Worm (Caenorhabditis elegans) whole organism, young adult: ENCODE results near the gene calu-1.

Experiments used
- B0035.1 ChIP-seq: sonication (generic microtip); optimal IDR thresholded peaks from 2 replicates; lab custom pipeline; 2016; ENCODE audit warnings: missing genetic modification characterization, mild to moderate bottlenecking, missing compliant biosample characterization, missing genotype, missing genetic modification reagents
- C06A6.2 ChIP-seq: fragments of 200-800 bp; sonication (Bioruptor generic); conservative IDR thresholded peaks from 2 replicates; pipeline ENCODE4 v1.3.6; 2022; ENCODE audit warnings: missing genetic modification characterization, missing compliant biosample characterization
- C17E4.6 ChIP-seq: fragments of 200-800 bp; sonication (Bioruptor generic); IDR thresholded peaks from 2 replicates; pipeline ENCODE4 v1.3.6; 2022; ENCODE audit warnings: missing genetic modification reagents, missing genetic modification characterization, missing compliant biosample characterization
- F10E7.11 ChIP-seq: sonication (generic microtip); optimal IDR thresholded peaks from 2 replicates; lab custom pipeline; 2017; ENCODE audit warnings: mild to moderate bottlenecking, missing genetic modification characterization, moderate library complexity, missing compliant biosample characterization
- F23B12.7 ChIP-seq: sonication (generic microtip); optimal IDR thresholded peaks from 2 replicates; lab custom pipeline; 2017; ENCODE audit warnings: missing genetic modification characterization, mild to moderate bottlenecking, missing compliant biosample characterization, antibody characterized with exemption, moderate library complexity; ENCODE audit not compliant: insufficient read depth
- F49E8.2 ChIP-seq: sonication (generic microtip); optimal IDR thresholded peaks from 3 replicates; lab custom pipeline; 2017; ENCODE audit warnings: missing genetic modification characterization, mild to moderate bottlenecking, missing compliant biosample characterization, antibody characterized with exemption, moderate library complexity; ENCODE audit not compliant: insufficient read depth
- F52B5.7 ChIP-seq: sonication (generic microtip); optimal IDR thresholded peaks from 2 replicates; lab custom pipeline; 2016; ENCODE audit warnings: mild to moderate bottlenecking, missing genetic modification characterization, missing compliant biosample characterization
- F57A8.1 ChIP-seq: fragments of 200-800 bp; sonication (Bioruptor generic); optimal IDR thresholded peaks from 2 replicates; lab custom pipeline; 2018; ENCODE audit warnings: mild to moderate bottlenecking, missing genetic modification characterization, moderate library complexity, missing compliant biosample characterization
- T07F8.4 ChIP-seq: sonication (generic microtip); optimal IDR thresholded peaks from 2 replicates; lab custom pipeline; 2016; ENCODE audit warnings: mild to moderate bottlenecking, missing genetic modification characterization, moderate library complexity, missing compliant biosample characterization
- Y56A3A.18 ChIP-seq: fragments of 200-800 bp; sonication (Bioruptor generic); IDR thresholded peaks from 2 replicates; pipeline ENCODE4 v1.3.6; 2022; ENCODE audit warnings: missing genetic modification reagents, missing genetic modification characterization, missing compliant biosample characterization
- ama-1 ChIP-seq, 3 experiments: fragments of 150-350 bp in 1 of 3; sonication (generic microtip) in 2 of 3; optimal IDR thresholded peaks; 2 replicates each; lab custom pipeline; 2014 to 2018; ENCODE audit warnings: missing biosample characterization in 2 of 3, missing genetic modification characterization in 2 of 3, missing genetic modification reagents in 2 of 3
- atf-7 ChIP-seq: sonication (generic microtip); optimal IDR thresholded peaks from 2 replicates; lab custom pipeline; 2017; ENCODE audit warnings: mild to moderate bottlenecking, missing genetic modification characterization, missing compliant biosample characterization
- bed-1 ChIP-seq: fragments of 200-800 bp; sonication (Bioruptor generic); IDR thresholded peaks from 2 replicates; pipeline ENCODE4 v1.3.6; 2022; ENCODE audit warnings: missing genetic modification reagents, missing genetic modification characterization, missing compliant biosample characterization
- bed-2 ChIP-seq: fragments of 200-800 bp; sonication (Bioruptor generic); IDR thresholded peaks from 2 replicates; pipeline ENCODE4 v1.3.6; 2022; ENCODE audit warnings: missing genetic modification reagents, missing genetic modification characterization, missing compliant biosample characterization
- ceh-100 ChIP-seq: fragments of 200-800 bp; sonication (Bioruptor generic); IDR thresholded peaks from 2 replicates; pipeline ENCODE4 v1.3.6; 2022; ENCODE audit warnings: missing genetic modification reagents, missing genetic modification characterization, missing compliant biosample characterization
- ceh-27 ChIP-seq: fragments of 200-800 bp; sonication (Bioruptor generic); optimal IDR thresholded peaks from 2 replicates; lab custom pipeline; 2018; ENCODE audit warnings: mild to moderate bottlenecking, missing genetic modification characterization, moderate library complexity, missing compliant biosample characterization
- ceh-40 ChIP-seq: fragments of 200-800 bp; sonication (Bioruptor generic); IDR thresholded peaks from 2 replicates; pipeline ENCODE4 v1.3.6; 2022; ENCODE audit warnings: missing genetic modification characterization, missing compliant biosample characterization
- ceh-58 ChIP-seq: fragments of 200-800 bp; sonication (Bioruptor generic); IDR thresholded peaks from 2 replicates; pipeline ENCODE4 v1.3.6; 2022; ENCODE audit warnings: missing genetic modification characterization, missing compliant biosample characterization
- chd-7 ChIP-seq: sonication (generic microtip); optimal IDR thresholded peaks from 2 replicates; lab custom pipeline; 2016; ENCODE audit warnings: mild to moderate bottlenecking, missing genetic modification characterization, moderate library complexity, missing compliant biosample characterization
- dox-1 ChIP-seq: fragments of 200-800 bp; sonication (Bioruptor generic); IDR thresholded peaks from 2 replicates; pipeline ENCODE4 v1.3.6; 2022; ENCODE audit warnings: missing genetic modification reagents, missing genetic modification characterization, missing compliant biosample characterization
- dpff-1 ChIP-seq: sonication (generic microtip); optimal IDR thresholded peaks from 2 replicates; lab custom pipeline; 2017; ENCODE audit warnings: mild to moderate bottlenecking, missing genetic modification characterization, missing compliant biosample characterization
- dpl-1 ChIP-seq: fragments of 150-350 bp; optimal IDR thresholded peaks from 2 replicates; lab custom pipeline; 2014; ENCODE audit warnings: missing biosample characterization, missing genetic modification reagents, missing genetic modification characterization
- efl-1 ChIP-seq: fragments of 150-350 bp; optimal IDR thresholded peaks from 2 replicates; lab custom pipeline; 2014; ENCODE audit warnings: missing biosample characterization, missing genetic modification reagents, missing genetic modification characterization
- ekl-4 ChIP-seq: fragments of 200-800 bp; sonication (Bioruptor generic); IDR thresholded peaks from 2 replicates; pipeline ENCODE4 v1.3.6; 2022; ENCODE audit warnings: missing genetic modification reagents, missing genetic modification characterization, missing compliant biosample characterization
- gei-17 ChIP-seq: fragments of 200-800 bp; sonication (Bioruptor generic); optimal IDR thresholded peaks from 2 replicates; lab custom pipeline; 2018; ENCODE audit warnings: mild to moderate bottlenecking, missing genetic modification characterization, missing compliant biosample characterization
- hmg-1.2 ChIP-seq: fragments of 200-800 bp; sonication (Bioruptor generic); IDR thresholded peaks from 2 replicates; pipeline ENCODE4 v1.3.6; 2022; ENCODE audit warnings: missing genetic modification reagents, missing genetic modification characterization, missing compliant biosample characterization
- hmg-20 ChIP-seq: fragments of 200-800 bp; sonication (Bioruptor generic); IDR thresholded peaks from 2 replicates; pipeline ENCODE4 v1.3.6; 2022; ENCODE audit warnings: missing genetic modification reagents, missing genetic modification characterization, missing compliant biosample characterization
- hsf-1 ChIP-seq: fragments of 200-800 bp; sonication (Bioruptor generic); IDR thresholded peaks from 2 replicates; pipeline ENCODE4 v1.3.6; 2022; ENCODE audit warnings: missing genetic modification reagents, missing genetic modification characterization, missing compliant biosample characterization
- lir-1 ChIP-seq: fragments of 200-800 bp; sonication (Bioruptor generic); conservative IDR thresholded peaks from 2 replicates; pipeline ENCODE4 v1.3.6; 2022; ENCODE audit warnings: missing genetic modification reagents, missing genetic modification characterization, missing compliant biosample characterization
- madf-3 ChIP-seq: fragments of 200-800 bp; sonication (Bioruptor generic); IDR thresholded peaks from 2 replicates; pipeline ENCODE4 v1.3.6; 2022; ENCODE audit warnings: missing genetic modification reagents, missing genetic modification characterization, missing compliant biosample characterization
- mcd-1 ChIP-seq: fragments of 200-800 bp; sonication (Bioruptor generic); IDR thresholded peaks from 2 replicates; pipeline ENCODE4 v1.3.6; 2022; ENCODE audit warnings: missing genetic modification reagents, missing genetic modification characterization, missing compliant biosample characterization
- mes-4 ChIP-seq: sonication (generic microtip); optimal IDR thresholded peaks from 2 replicates; lab custom pipeline; 2016; ENCODE audit warnings: missing genotype, missing genetic modification characterization, missing compliant biosample characterization
- nfya-1 ChIP-seq: sonication (generic microtip); optimal IDR thresholded peaks from 2 replicates; lab custom pipeline; 2017; ENCODE audit warnings: antibody characterized with exemption, missing compliant biosample characterization, missing genetic modification characterization, borderline replicate concordance; ENCODE audit not compliant: insufficient read depth
- nfya-2 ChIP-seq: fragments of 200-800 bp; sonication (Bioruptor generic); IDR thresholded peaks from 2 replicates; pipeline ENCODE4 v1.3.6; 2022; ENCODE audit warnings: missing genetic modification reagents, missing genetic modification characterization, missing compliant biosample characterization
- pha-4 ChIP-seq: fragments of 150-350 bp; sonication (generic microtip); optimal IDR thresholded peaks from 2 replicates; lab custom pipeline; 2014; ENCODE audit warnings: missing biosample characterization, missing genetic modification reagents, missing genetic modification characterization
- rcor-1 ChIP-seq: fragments of 200-800 bp; sonication (Bioruptor generic); IDR thresholded peaks from 2 replicates; pipeline ENCODE4 v1.3.6; 2022; ENCODE audit warnings: missing genetic modification reagents, missing genetic modification characterization, missing compliant biosample characterization
- repo-1 ChIP-seq: sonication (generic microtip); optimal IDR thresholded peaks from 2 replicates; lab custom pipeline; 2017; ENCODE audit warnings: mild to moderate bottlenecking, missing genetic modification characterization, missing compliant biosample characterization
- sea-2 ChIP-seq: fragments of 200-800 bp; sonication (Bioruptor generic); IDR thresholded peaks from 2 replicates; pipeline ENCODE4 v1.3.6; 2022; ENCODE audit warnings: missing genetic modification characterization, missing compliant biosample characterization
- snpc-1.3 ChIP-seq: sonication (generic microtip); optimal IDR thresholded peaks from 2 replicates; lab custom pipeline; 2017; ENCODE audit warnings: missing genetic modification characterization, mild to moderate bottlenecking, missing compliant biosample characterization, antibody characterized with exemption, moderate library complexity, missing genotype, missing genetic modification reagents; ENCODE audit not compliant: insufficient read depth
- sptf-2 ChIP-seq: fragments of 200-800 bp; sonication (Bioruptor generic); optimal IDR thresholded peaks from 2 replicates; lab custom pipeline; 2018; ENCODE audit warnings: mild to moderate bottlenecking, missing genetic modification characterization, missing compliant biosample characterization
- unc-62 ChIP-seq: fragments of 150-350 bp; optimal IDR thresholded peaks from 2 replicates; lab custom pipeline; 2014; ENCODE audit warnings: missing biosample characterization, missing genetic modification reagents, missing genetic modification characterization
- zfh-2 ChIP-seq: fragments of 200-800 bp; sonication (Bioruptor generic); conservative IDR thresholded peaks from 2 replicates; pipeline ENCODE4 v1.3.6; 2022; ENCODE audit warnings: missing genetic modification reagents, missing genetic modification characterization, missing compliant biosample characterization
- zim-3 ChIP-seq: sonication (generic microtip); optimal IDR thresholded peaks from 2 replicates; lab custom pipeline; 2017; ENCODE audit warnings: mild to moderate bottlenecking, missing genetic modification characterization, moderate library complexity, missing compliant biosample characterization
- ztf-22 ChIP-seq: fragments of 200-800 bp; sonication (Bioruptor generic); optimal IDR thresholded peaks from 2 replicates; lab custom pipeline; 2018; ENCODE audit warnings: mild to moderate bottlenecking, missing genetic modification characterization, moderate library complexity, missing compliant biosample characterization
- ztf-25 ChIP-seq: fragments of 200-800 bp; sonication (Bioruptor generic); IDR thresholded peaks from 2 replicates; pipeline ENCODE4 v1.3.6; 2022; ENCODE audit warnings: missing genetic modification reagents, missing genetic modification characterization, missing compliant biosample characterization
- ztf-26 ChIP-seq: sonication (generic microtip); optimal IDR thresholded peaks from 2 replicates; lab custom pipeline; 2017; ENCODE audit warnings: missing genetic modification characterization, missing compliant biosample characterization
- ztf-28 ChIP-seq: fragments of 200-800 bp; sonication (Bioruptor generic); IDR thresholded peaks from 2 replicates; pipeline ENCODE4 v1.3.6; 2022; ENCODE audit warnings: missing genetic modification reagents, missing genetic modification characterization, missing compliant biosample characterization
- ztf-3 ChIP-seq: fragments of 200-800 bp; sonication (Bioruptor generic); optimal IDR thresholded peaks from 2 replicates; lab custom pipeline; 2018; ENCODE audit warnings: mild to moderate bottlenecking, missing genetic modification characterization, missing compliant biosample characterization
- ztf-6 ChIP-seq: fragments of 200-800 bp; sonication (Bioruptor generic); IDR thresholded peaks from 2 replicates; pipeline ENCODE4 v1.3.6; 2022; ENCODE audit warnings: missing genetic modification reagents, missing genetic modification characterization, missing compliant biosample characterization

The calu-1 gene

DNA sequence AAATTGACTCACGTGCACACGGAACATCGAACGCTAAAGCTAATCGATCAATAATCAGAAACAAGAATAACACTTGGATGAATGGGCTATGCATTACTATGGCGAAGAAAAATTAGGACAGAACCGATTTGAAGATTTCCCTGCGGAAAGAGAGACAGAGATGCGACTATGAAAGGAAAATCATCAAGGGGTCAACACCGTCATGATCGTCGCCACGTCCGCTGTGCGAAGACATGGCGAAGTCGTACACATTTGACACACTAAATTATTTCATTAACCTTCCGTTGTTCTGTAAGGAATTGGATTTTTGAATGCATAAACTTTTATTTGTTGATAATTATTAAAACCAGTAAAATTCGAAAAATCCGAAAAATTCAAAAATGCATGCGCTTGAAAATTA is 1.5 kb downstream of the calu-1 start, which contains the start of gene M03F4.6 (continued):
- no peak for TF ChIP-seq F23B12.7
- peak; percentile 18 for TF ChIP-seq ztf-22 (GFP tag; lab: Kevin White, UChicago)
- TF ChIP-seq zfh-2 (GFP tag; lab: Robert Waterston, UW) = no peak
- TF ChIP-seq F10E7.11 (tag; lab: Kevin White, UChicago) = no peak
- TF ChIP-seq madf-3 = peak; percentile 80; the same call in 1 of the 2 replicates
- TF ChIP-seq sea-2 = no peak
- no peak for TF ChIP-seq pha-4 (tag; lab: Kevin White, UChicago)
- no peak for TF ChIP-seq T07F8.4
- TF ChIP-seq chd-7 = peak; percentile 49
- no peak for TF ChIP-seq sptf-2 (GFP tag; lab: Kevin White, UChicago)
- 0 out of 2 replicates have a peak, but pooled peaks have one; percentile 72 for TF ChIP-seq Y56A3A.18 (GFP tag; lab: Robert Waterston, UW)
- peak; percentile 61 for TF ChIP-seq atf-7
- TF ChIP-seq rcor-1 (GFP tag; lab: Robert Waterston, UW) = peak; percentile 35; the same call in 1 of the 2 replicates
- TF ChIP-seq repo-1 (tag; lab: Kevin White, UChicago) = peak; percentile 84
- no peak for TF ChIP-seq ceh-58 (GFP tag; lab: Robert Waterston, UW)
- TF ChIP-seq ceh-100 = no peak
- TF ChIP-seq snpc-1.3 = no peak
- TF ChIP-seq dox-1 (GFP tag; lab: Robert Waterston, UW) = peak; percentile 42; the same call in 1 of the 2 replicates
- no peak for TF ChIP-seq dpl-1 (GFP tag; lab: Kevin White, UChicago)
- TF ChIP-seq lir-1 (GFP tag; lab: Robert Waterston, UW) = no peak
- no peak for TF ChIP-seq ceh-27 (GFP tag; lab: Kevin White, UChicago)
- TF ChIP-seq C06A6.2 = no peak; the same call in 1 of the 2 replicates
- peak; percentile 10 for TF ChIP-seq dpff-1 (tag; lab: Kevin White, UChicago)
- no peak for TF ChIP-seq ztf-6 (GFP tag; lab: Robert Waterston, UW)
- peak; percentile 6 for TF ChIP-seq gei-17 (GFP tag; lab: Kevin White, UChicago)
- no peak for TF ChIP-seq hmg-1.2 (GFP tag; lab: Robert Waterston, UW)
- TF ChIP-seq ztf-26 (tag; lab: Kevin White, UChicago) = peak; percentile 28
- peak; percentile 68 for TF ChIP-seq ama-1 (optimal IDR thresholded peaks at IDR 0.05; lab: Kevin White, UChicago)
- TF ChIP-seq ama-1 (GFP tag; optimal IDR thresholded peaks at IDR 0.05; lab: Kevin White, UChicago) = no peak
- no peak for TF ChIP-seq C17E4.6 (GFP tag; lab: Robert Waterston, UW)
- TF ChIP-seq ztf-28 (GFP tag; lab: Robert Waterston, UW) = no peak
- no peak for TF ChIP-seq ztf-25 (GFP tag; lab: Robert Waterston, UW)
- peak; percentile 47 for TF ChIP-seq ztf-3 (GFP tag; lab: Kevin White, UChicago)
- TF ChIP-seq nfya-2 (GFP tag; lab: Robert Waterston, UW) = no peak
- no peak for TF ChIP-seq nfya-1 (tag; lab: Kevin White, UChicago)
- no peak for TF ChIP-seq B0035.1 (tag; lab: Kevin White, UChicago)
- no peak for TF ChIP-seq hmg-20 (GFP tag; lab: Robert Waterston, UW)
- no peak for TF ChIP-seq F49E8.2
- TF ChIP-seq mcd-1 (GFP tag; lab: Robert Waterston, UW) = no peak
- TF ChIP-seq ekl-4 (GFP tag; lab: Robert Waterston, UW) = peak; percentile 53; the same call in 1 of the 2 replicates
- TF ChIP-seq hsf-1 (GFP tag; lab: Robert Waterston, UW) = no peak
- no peak for TF ChIP-seq F57A8.1
- TF ChIP-seq F52B5.7 = peak; percentile 10
- TF ChIP-seq bed-1 (GFP tag; lab: Robert Waterston, UW) = no peak
- TF ChIP-seq ceh-40 = 0 out of 2 replicates have a peak, but pooled peaks have one; percentile 51
- TF ChIP-seq mes-4 = no peak
- no peak for TF ChIP-seq unc-62
- peak; percentile 53 for TF ChIP-seq zim-3
- TF ChIP-seq efl-1 = no peak
- TF ChIP-seq bed-2 (GFP tag; lab: Robert Waterston, UW) = no peak
